Worm (Caenorhabditis elegans): Measurements from ENCODE around the gene syf-3.

The syf-3 gene

DNA sequence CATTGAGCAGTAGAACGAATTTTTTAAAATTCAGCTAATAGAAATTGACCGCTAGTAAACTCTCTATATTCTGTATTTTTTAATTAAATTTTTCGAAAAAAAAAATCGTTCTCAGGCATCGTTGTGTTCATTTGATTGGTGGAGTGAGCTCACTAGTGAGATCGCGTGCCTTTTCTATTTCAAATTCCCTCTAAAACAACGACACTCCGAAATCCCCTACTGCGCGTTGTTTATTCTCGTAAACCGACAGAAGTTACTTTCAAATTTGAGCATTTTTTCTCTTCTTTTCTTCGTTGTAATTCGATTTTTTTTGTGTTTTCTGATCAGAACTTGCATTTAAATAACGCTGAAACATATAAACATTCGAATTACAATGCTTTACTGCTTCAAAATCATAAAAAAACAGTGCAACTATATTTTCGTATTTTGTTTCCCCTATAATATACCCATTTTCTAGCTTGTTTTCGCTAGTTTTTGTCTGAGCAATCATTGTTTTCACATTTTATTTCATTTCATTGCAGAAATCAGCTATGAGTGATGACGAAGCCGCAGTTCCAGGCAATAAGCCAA, at the start of gene syf-3:
TSS of gene syf-3 (plus strand) at position 520 of the 570 bp plus-strand sequence.
- TF ChIP-seq cog-1 (tag; optimal IDR thresholded peaks at IDR 0.05) = no peak
- TF ChIP-seq med-1 (GFP tag; optimal IDR thresholded peaks at IDR 0.05; ENCODE audit: insufficient read depth) = no peak

DNA sequence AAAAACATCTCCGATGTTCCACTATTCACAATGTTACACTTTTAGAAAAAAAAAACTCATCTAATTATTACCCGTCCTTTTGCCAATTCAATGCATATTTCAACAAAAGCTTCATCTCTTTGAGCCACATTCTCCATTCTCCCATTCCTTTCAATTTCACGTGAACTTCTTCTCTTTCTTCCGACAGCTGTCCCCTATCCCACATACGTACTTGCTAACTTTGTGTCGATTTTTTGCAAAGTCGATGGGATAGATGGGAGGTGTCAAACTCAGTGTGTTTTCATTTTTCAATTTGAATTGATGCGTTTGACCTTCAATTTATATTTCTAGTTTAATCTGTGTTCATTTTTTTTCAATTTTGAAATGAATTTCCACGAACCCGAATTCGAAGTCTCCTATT, 48.6 kb upstream of the syf-3 start:
- TF ChIP-seq cog-1 (tag; optimal IDR thresholded peaks at IDR 0.05) (no peak), med-1 (GFP tag; optimal IDR thresholded peaks at IDR 0.05; ENCODE audit: insufficient read depth) (no peak), klf-2 (GFP tag; conservative IDR thresholded peaks at IDR 0.05) (no peak), ztf-23 (GFP tag; IDR thresholded peaks at IDR 0.05) (no peak), T22C8.4 (GFP tag; IDR thresholded peaks at IDR 0.05) (no peak)

DNA sequence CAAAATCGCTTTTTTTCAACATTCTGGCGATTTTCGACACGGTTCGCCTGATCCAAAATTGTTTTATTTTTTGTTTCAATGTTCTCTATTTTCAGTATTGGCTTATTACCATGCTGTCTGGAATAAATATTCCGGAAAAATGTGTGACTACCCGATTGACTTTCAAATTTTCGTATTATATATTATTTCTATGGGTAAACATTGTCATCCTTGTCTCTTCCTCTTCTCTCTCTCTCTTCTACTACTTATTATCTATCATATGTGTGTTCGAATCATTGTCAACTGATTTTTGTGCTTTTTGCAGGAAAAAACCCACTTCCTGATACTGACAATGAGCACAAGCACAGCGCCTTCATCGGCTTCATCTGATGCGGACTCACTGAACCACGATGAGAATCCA, 46.8 kb upstream of the syf-3 start, which contains the start of gene C04E6.7:
TSS of gene C04E6.7 (plus strand) at position 301 of the 400 bp plus-strand sequence.
- TF ChIP-seq klf-2 (GFP tag; conservative IDR thresholded peaks at IDR 0.05) (no peak), flt-1 (GFP tag; IDR thresholded peaks at IDR 0.05) (no peak), ztf-29 (GFP tag; IDR thresholded peaks at IDR 0.05) (no peak), ztf-23 (GFP tag; IDR thresholded peaks at IDR 0.05) (no peak), ref-1 (GFP tag; conservative IDR thresholded peaks at IDR 0.05) (no peak), tab-1 (GFP tag; IDR thresholded peaks at IDR 0.05) (no peak), med-1 (GFP tag; optimal IDR thresholded peaks at IDR 0.05; ENCODE audit: insufficient read depth) (no peak), cog-1 (tag; optimal IDR thresholded peaks at IDR 0.05) (no peak), T22C8.4 (GFP tag; IDR thresholded peaks at IDR 0.05) (no peak)

DNA sequence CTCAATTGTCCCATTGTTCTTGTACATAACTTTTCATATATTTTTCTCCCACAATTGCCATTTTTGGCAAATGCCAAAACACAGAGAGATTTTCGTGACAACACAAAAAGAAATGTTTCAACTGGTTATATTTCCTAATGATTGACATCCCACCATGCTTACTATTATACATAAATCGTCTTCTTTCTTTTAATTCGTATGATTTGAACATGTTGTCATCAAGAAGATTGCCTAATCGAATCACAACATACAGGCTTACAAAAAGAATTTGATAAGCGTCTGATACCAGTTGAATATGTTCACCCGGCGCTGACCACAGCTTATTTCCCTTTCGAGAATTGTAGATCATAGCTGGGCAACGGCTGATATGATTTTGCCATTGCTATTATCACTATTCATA, 44.8 kb upstream of the syf-3 start, which contains the start of gene grd-9:
TSS of gene grd-9 (plus strand) at position 301 of the 400 bp plus-strand sequence.
- TF ChIP-seq flt-1 (GFP tag; IDR thresholded peaks at IDR 0.05) (no peak), ztf-23 (GFP tag; IDR thresholded peaks at IDR 0.05) (no peak)

DNA sequence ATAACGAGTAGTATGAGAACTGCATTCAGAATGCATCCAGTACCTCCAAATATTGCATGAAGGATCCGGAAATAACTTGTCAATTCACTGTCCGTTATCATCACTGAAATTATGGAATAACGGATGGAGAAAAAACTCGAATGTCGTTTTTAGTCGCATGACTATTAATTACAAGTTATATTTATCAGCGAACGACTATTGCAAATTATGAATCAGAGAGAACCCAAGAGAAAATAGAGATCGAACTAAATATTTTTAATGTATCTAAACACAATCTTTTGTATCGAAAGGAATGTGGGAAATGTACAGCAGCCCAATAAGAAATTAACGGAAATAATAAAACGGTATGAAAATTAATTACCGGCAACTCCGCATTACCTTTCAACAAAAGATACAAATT, 39.9 kb upstream of the syf-3 start, which contains the start of gene srd-16:
TSS of gene srd-16 (minus strand) at position 101 of the 400 bp plus-strand sequence.
- TF ChIP-seq flt-1 (GFP tag; IDR thresholded peaks at IDR 0.05) = no peak

DNA sequence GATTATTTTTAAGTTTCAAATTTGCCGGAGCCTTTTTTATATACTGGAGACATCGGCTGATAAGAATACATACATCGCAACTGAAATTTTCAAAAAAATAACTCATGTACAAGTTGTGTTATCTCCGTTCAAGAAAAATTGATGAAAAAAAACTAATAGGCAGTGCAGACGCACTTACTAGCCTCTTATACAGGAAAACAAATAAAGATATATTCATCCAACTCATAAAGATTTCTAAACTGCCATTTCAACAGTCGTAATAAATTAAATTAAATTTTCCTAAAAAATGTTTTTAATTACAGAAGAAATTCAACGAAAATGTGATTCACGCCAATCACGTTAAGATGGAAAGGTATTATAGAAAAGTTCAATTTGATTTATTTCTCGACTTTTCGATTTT, 38.0 kb upstream of the syf-3 start, which contains the start of gene C04E6.5:
TSS of gene C04E6.5 (plus strand) at position 301 of the 400 bp plus-strand sequence.
- TF ChIP-seq klf-2 (GFP tag; conservative IDR thresholded peaks at IDR 0.05) (no peak), tab-1 (GFP tag; IDR thresholded peaks at IDR 0.05) (no peak), flt-1 (GFP tag; IDR thresholded peaks at IDR 0.05) (no peak), med-1 (GFP tag; optimal IDR thresholded peaks at IDR 0.05; ENCODE audit: insufficient read depth) (no peak), ref-1 (GFP tag; conservative IDR thresholded peaks at IDR 0.05) (no peak), T22C8.4 (GFP tag; IDR thresholded peaks at IDR 0.05) (no peak), cog-1 (tag; optimal IDR thresholded peaks at IDR 0.05) (no peak), ztf-29 (GFP tag; IDR thresholded peaks at IDR 0.05) (no peak), ztf-23 (GFP tag; IDR thresholded peaks at IDR 0.05) (no peak)

DNA sequence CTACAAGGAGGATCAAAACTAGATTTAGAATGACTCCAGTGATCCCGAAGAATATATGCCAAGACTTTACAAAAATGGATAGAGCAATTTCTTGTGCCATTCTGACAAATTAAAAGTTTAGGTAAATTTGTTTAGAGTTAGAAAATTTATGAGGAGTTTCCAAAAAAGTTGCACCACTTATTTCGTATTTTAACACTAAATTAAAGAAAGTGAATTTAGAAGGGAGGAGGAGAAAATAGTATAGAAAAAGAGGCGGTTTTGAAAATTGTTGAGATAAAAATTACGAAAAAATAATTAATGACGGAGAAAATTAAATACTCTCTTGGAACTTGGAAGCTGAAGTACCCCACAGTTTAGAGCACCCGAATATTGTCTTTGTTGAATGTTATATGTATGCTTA, 33.6 kb upstream of the syf-3 start, which contains the start of gene srd-15:
TSS of gene srd-15 (minus strand) at position 101 of the 400 bp plus-strand sequence.
- TF ChIP-seq flt-1 (GFP tag; IDR thresholded peaks at IDR 0.05) = no peak
- TF ChIP-seq tab-1 (GFP tag; IDR thresholded peaks at IDR 0.05) = no peak
- no peak for TF ChIP-seq klf-2 (GFP tag; conservative IDR thresholded peaks at IDR 0.05)
- no peak for TF ChIP-seq T22C8.4 (GFP tag; IDR thresholded peaks at IDR 0.05)
- TF ChIP-seq ztf-23 (GFP tag; IDR thresholded peaks at IDR 0.05) = no peak
- TF ChIP-seq ref-1 (GFP tag; conservative IDR thresholded peaks at IDR 0.05) = no peak
- no peak for TF ChIP-seq cog-1 (tag; optimal IDR thresholded peaks at IDR 0.05)
- TF ChIP-seq ztf-29 (GFP tag; IDR thresholded peaks at IDR 0.05) = no peak
- no peak for TF ChIP-seq med-1 (GFP tag; optimal IDR thresholded peaks at IDR 0.05; ENCODE audit: insufficient read depth)

DNA sequence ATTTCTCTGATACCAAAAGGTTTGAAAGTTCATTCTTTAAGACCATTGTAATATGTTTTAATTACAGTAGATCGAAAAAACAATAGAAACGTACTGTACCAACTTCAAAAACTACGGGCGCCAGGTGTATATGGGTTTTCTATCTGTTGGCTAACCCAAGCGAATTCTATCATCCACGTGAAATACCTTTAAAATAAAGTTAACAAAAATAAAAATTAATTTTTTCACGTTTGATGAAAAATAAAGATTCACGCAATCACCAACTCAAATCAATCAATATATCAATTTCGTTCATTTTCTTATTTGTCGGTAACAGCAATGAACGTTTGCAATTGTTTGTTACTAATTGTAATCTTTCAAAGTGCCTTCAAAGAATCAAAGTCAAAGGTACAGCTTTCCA, 32.7 kb upstream of the syf-3 start, which contains the start of gene C04E6.4:
TSS of gene C04E6.4 (plus strand) at position 301 of the 400 bp plus-strand sequence.
- no peak for TF ChIP-seq ztf-29 (GFP tag; IDR thresholded peaks at IDR 0.05)
- TF ChIP-seq klf-2 (GFP tag; conservative IDR thresholded peaks at IDR 0.05) = no peak
- TF ChIP-seq tab-1 (GFP tag; IDR thresholded peaks at IDR 0.05) = no peak
- no peak for TF ChIP-seq ztf-23 (GFP tag; IDR thresholded peaks at IDR 0.05)
- TF ChIP-seq med-1 (GFP tag; optimal IDR thresholded peaks at IDR 0.05; ENCODE audit: insufficient read depth) = no peak
- no peak for TF ChIP-seq flt-1 (GFP tag; IDR thresholded peaks at IDR 0.05)
- TF ChIP-seq ref-1 (GFP tag; conservative IDR thresholded peaks at IDR 0.05) = no peak
- TF ChIP-seq T22C8.4 (GFP tag; IDR thresholded peaks at IDR 0.05) = no peak
- TF ChIP-seq cog-1 (tag; optimal IDR thresholded peaks at IDR 0.05) = no peak

DNA sequence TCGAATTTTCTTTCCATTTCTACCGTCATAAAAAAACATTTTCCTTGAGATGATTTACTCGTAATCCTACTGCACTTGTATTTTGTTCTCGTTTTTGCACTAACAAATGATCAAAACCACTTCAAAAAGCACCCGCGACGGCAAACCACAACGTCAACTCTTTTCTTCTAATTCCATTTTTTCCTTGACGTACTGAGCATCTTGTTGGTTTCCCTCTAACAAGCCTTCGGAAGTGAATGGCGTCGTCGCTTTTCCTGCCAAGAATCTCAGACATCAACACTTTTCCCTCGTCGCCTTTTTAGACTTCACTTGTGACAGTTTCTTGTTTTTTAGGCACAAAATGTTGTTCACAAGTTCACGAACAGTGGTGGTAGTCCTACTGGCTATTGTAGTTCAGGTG, 27.4 kb upstream of the syf-3 start, which contains the start of gene C04E6.13:
TSS of gene C04E6.13 (plus strand) at position 301 of the 400 bp plus-strand sequence.
- TF ChIP-seq ztf-23 (GFP tag; IDR thresholded peaks at IDR 0.05) (no peak), T22C8.4 (GFP tag; IDR thresholded peaks at IDR 0.05) (no peak), flt-1 (GFP tag; IDR thresholded peaks at IDR 0.05) (no peak), tab-1 (GFP tag; IDR thresholded peaks at IDR 0.05) (no peak), ref-1 (GFP tag; conservative IDR thresholded peaks at IDR 0.05) (no peak), cog-1 (tag; optimal IDR thresholded peaks at IDR 0.05) (no peak), klf-2 (GFP tag; conservative IDR thresholded peaks at IDR 0.05) (no peak), ztf-29 (GFP tag; IDR thresholded peaks at IDR 0.05) (no peak), med-1 (GFP tag; optimal IDR thresholded peaks at IDR 0.05; ENCODE audit: insufficient read depth) (no peak)

DNA sequence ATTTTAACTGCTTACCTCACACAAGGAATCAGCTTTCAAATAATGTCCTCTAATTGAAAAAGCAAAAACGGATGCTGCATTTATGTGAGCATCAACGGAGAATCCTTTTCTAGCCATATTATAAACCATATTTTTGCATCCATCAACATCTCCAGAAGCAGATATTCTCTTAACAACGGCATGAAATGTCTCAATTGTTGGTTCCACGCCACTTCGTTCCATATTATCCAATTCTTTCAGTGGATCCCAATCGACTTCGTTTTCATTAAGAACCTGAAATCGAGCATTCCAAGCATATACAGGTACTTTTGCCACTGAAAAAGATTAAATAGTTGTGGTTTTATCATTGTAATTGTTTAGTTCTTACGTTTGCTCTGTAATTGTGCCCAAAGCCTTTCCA, 23.0 kb upstream of the syf-3 start:
- TF ChIP-seq med-1 (GFP tag; optimal IDR thresholded peaks at IDR 0.05; ENCODE audit: insufficient read depth) (no peak), tab-1 (GFP tag; IDR thresholded peaks at IDR 0.05) (no peak), cog-1 (tag; optimal IDR thresholded peaks at IDR 0.05) (no peak), flt-1 (GFP tag; IDR thresholded peaks at IDR 0.05) (no peak), ref-1 (GFP tag; conservative IDR thresholded peaks at IDR 0.05) (no peak), ztf-29 (GFP tag; IDR thresholded peaks at IDR 0.05) (no peak), T22C8.4 (GFP tag; IDR thresholded peaks at IDR 0.05) (no peak), ztf-23 (GFP tag; IDR thresholded peaks at IDR 0.05) (no peak), klf-2 (GFP tag; conservative IDR thresholded peaks at IDR 0.05) (no peak)
